Fruit fly (Drosophila melanogaster) whole organism, prepupa: ENCODE data around the gene CG32075.

ENCODE experiments used
- CG11294 ChIP-seq: fragments of 200-800 bp; sonication (Bioruptor generic); IDR thresholded peaks from 2 replicates; pipeline ENCODE4 v1.3.6; 2022; ENCODE audit warnings: missing biosample characterization, missing genetic modification characterization
- CG11762 ChIP-seq: fragments of 200-800 bp; sonication (Bioruptor generic); optimal IDR thresholded peaks from 3 replicates; lab custom pipeline; 2016; ENCODE audit warnings: missing biosample characterization, missing genetic modification characterization; ENCODE audit not compliant: insufficient read depth
- CG11902 ChIP-seq: fragments of 200-800 bp; sonication (Bioruptor generic); optimal IDR thresholded peaks from 3 replicates; lab custom pipeline; 2016; ENCODE audit warnings: missing biosample characterization, missing genetic modification characterization
- CG15336 ChIP-seq: fragments of 200-800 bp; sonication (Bioruptor generic); IDR thresholded peaks from 2 replicates; pipeline ENCODE4 v1.3.6; 2022; ENCODE audit warnings: missing biosample characterization, missing genetic modification characterization
- CG3032 ChIP-seq: fragments of 200-800 bp; optimal IDR thresholded peaks from 2 replicates; lab custom pipeline; 2019; ENCODE audit warnings: missing biosample characterization, mild to moderate bottlenecking, missing genetic modification characterization, moderate library complexity
- CG31627 ChIP-seq: fragments of 200-800 bp; sonication (Bioruptor generic); optimal IDR thresholded peaks from 3 replicates; lab custom pipeline; 2016; ENCODE audit warnings: missing biosample characterization, missing genetic modification characterization
- CG32006 ChIP-seq: fragments of 200-800 bp; sonication (Bioruptor generic); optimal IDR thresholded peaks from 3 replicates; lab custom pipeline; 2017; ENCODE audit warnings: missing biosample characterization, mild to moderate bottlenecking, missing genetic modification characterization
- CG34406 ChIP-seq: fragments of 200-800 bp; sonication (Bioruptor generic); optimal IDR thresholded peaks from 3 replicates; lab custom pipeline; 2016; ENCODE audit warnings: missing biosample characterization, missing genetic modification characterization
- CG4318 ChIP-seq: fragments of 200-800 bp; sonication (Bioruptor generic); optimal IDR thresholded peaks from 3 replicates; lab custom pipeline; 2017; ENCODE audit warnings: missing biosample characterization, mild to moderate bottlenecking, missing genetic modification characterization
- CG6163 ChIP-seq: fragments of 200-800 bp; sonication (Bioruptor generic); IDR thresholded peaks from 3 replicates; pipeline ENCODE4 v1.3.6; 2022; ENCODE audit warnings: missing biosample characterization, missing genetic modification characterization
- CG6792 ChIP-seq: fragments of 200-800 bp; sonication (Bioruptor generic); optimal IDR thresholded peaks from 3 replicates; lab custom pipeline; 2016; ENCODE audit warnings: missing biosample characterization, missing genetic modification characterization
- CG7368 ChIP-seq: fragments of 200-800 bp; sonication (Bioruptor generic); optimal IDR thresholded peaks from 3 replicates; lab custom pipeline; 2016; ENCODE audit warnings: missing biosample characterization, missing genetic modification characterization
- CG8632 ChIP-seq: fragments of 200-800 bp; sonication (Bioruptor generic); optimal IDR thresholded peaks from 3 replicates; lab custom pipeline; 2016; ENCODE audit warnings: missing biosample characterization, missing genetic modification characterization
- CG9139 ChIP-seq: fragments of 200-800 bp; sonication (Bioruptor generic); optimal IDR thresholded peaks from 3 replicates; lab custom pipeline; 2017; ENCODE audit warnings: missing biosample characterization, mild to moderate bottlenecking, missing genetic modification characterization
- Eip78C ChIP-seq: fragments of 200-800 bp; sonication (Bioruptor generic); peaks from one replicate; lab custom pipeline; 2016; ENCODE audit warnings: missing biosample characterization, missing genetic modification characterization
- Eip93F ChIP-seq: fragments of 200-800 bp; sonication (Bioruptor generic); optimal IDR thresholded peaks from 2 replicates; lab custom pipeline; 2016; ENCODE audit warnings: missing biosample characterization, mild to moderate bottlenecking, missing genetic modification characterization
- Lpt ChIP-seq: fragments of 200-800 bp; sonication (Bioruptor generic); optimal IDR thresholded peaks from 3 replicates; lab custom pipeline; 2016; ENCODE audit warnings: missing biosample characterization, missing genetic modification characterization
- OdsH ChIP-seq: fragments of 200-800 bp; sonication (Bioruptor generic); optimal IDR thresholded peaks from 3 replicates; lab custom pipeline; 2016; ENCODE audit warnings: missing biosample characterization, missing genetic modification characterization
- acj6 ChIP-seq: fragments of 200-800 bp; sonication (Bioruptor generic); optimal IDR thresholded peaks from 3 replicates; lab custom pipeline; 2016; ENCODE audit warnings: missing biosample characterization, missing genetic modification characterization
- eg ChIP-seq: fragments of 200-800 bp; sonication (Bioruptor generic); IDR thresholded peaks from 3 replicates; pipeline ENCODE4 v1.3.6; 2022; ENCODE audit warnings: missing biosample characterization, missing genetic modification characterization
- esn ChIP-seq: fragments of 200-800 bp; sonication (Bioruptor generic); optimal IDR thresholded peaks from 2 replicates; lab custom pipeline; 2016; ENCODE audit warnings: missing biosample characterization, mild to moderate bottlenecking, missing genetic modification characterization, moderate library complexity
- fd85E ChIP-seq: fragments of 200-800 bp; sonication (Bioruptor generic); optimal IDR thresholded peaks from 3 replicates; lab custom pipeline; 2016; ENCODE audit warnings: missing biosample characterization, missing genetic modification characterization
- fkh ChIP-seq: fragments of 200-800 bp; sonication (Bioruptor generic); optimal IDR thresholded peaks from 3 replicates; lab custom pipeline; 2017; ENCODE audit warnings: missing biosample characterization, mild to moderate bottlenecking, missing genetic modification characterization, moderate library complexity
- lz ChIP-seq: fragments of 200-800 bp; sonication (Bioruptor generic); optimal IDR thresholded peaks from 3 replicates; lab custom pipeline; 2016; ENCODE audit warnings: missing biosample characterization, missing genetic modification characterization
- net ChIP-seq: fragments of 200-800 bp; sonication (Bioruptor generic); optimal IDR thresholded peaks from 3 replicates; lab custom pipeline; 2016; ENCODE audit warnings: missing biosample characterization, missing genetic modification characterization
- pdm3 ChIP-seq: fragments of 200-800 bp; sonication (Bioruptor generic); optimal IDR thresholded peaks from 3 replicates; lab custom pipeline; 2016; ENCODE audit warnings: missing biosample characterization, missing genetic modification characterization
- svp ChIP-seq: fragments of 200-800 bp; sonication (Bioruptor generic); peaks from one replicate; lab custom pipeline; 2016; ENCODE audit warnings: missing biosample characterization, missing genetic modification characterization
- vri ChIP-seq: fragments of 200-800 bp; sonication (Bioruptor generic); optimal IDR thresholded peaks from 3 replicates; lab custom pipeline; 2016; ENCODE audit warnings: missing biosample characterization, mild to moderate bottlenecking, missing genetic modification characterization

CG32075 gene

dm6 chr3L:11074043-11074853 is 9.5 kb upstream of the CG32075 start, which contains the start of the genes Pfdn2 and Noc1 (continued):
- no peak for TF ChIP-seq CG32006 (GFP tag; lab: Kevin White, UChicago)
- no peak for TF ChIP-seq net (GFP tag; lab: Kevin White, UChicago)
- TF ChIP-seq Lpt = no peak
- no peak for TF ChIP-seq CG4318 (GFP tag; lab: Kevin White, UChicago)
- TF ChIP-seq svp = no peak
- TF ChIP-seq CG11902 (GFP tag; lab: Kevin White, UChicago) = no peak
- TF ChIP-seq OdsH (GFP tag; lab: Kevin White, UChicago) = no peak
- no peak for TF ChIP-seq CG34406 (GFP tag; lab: Kevin White, UChicago)
- TF ChIP-seq CG3032 (tag; lab: Kevin White, UChicago) = peak; percentile 31

dm6 chr3L:11071057-11071456 is 6.3 kb upstream of the CG32075 start:
- TF ChIP-seq CG4318 (GFP tag; lab: Kevin White, UChicago) = no peak
- no peak for TF ChIP-seq fd85E (GFP tag; lab: Kevin White, UChicago)

- TF ChIP-seq CG7368 (GFP tag; lab: Kevin White, UChicago) (no peak), vri (peak; percentile 99), CG6163 (GFP tag; lab: Robert Waterston, UW) (peak; percentile 39; the same call in 1 of the 3 replicates), pdm3 (GFP tag; lab: Kevin White, UChicago) (no peak), acj6 (no peak)
Measured at dm6 chr3L:11070372-11070854, 5.7 kb upstream of the CG32075 start, which contains the start of gene Mocs1. Gene Mocs1 (plus strand): TSS chr3L:11070526.

DNA sequence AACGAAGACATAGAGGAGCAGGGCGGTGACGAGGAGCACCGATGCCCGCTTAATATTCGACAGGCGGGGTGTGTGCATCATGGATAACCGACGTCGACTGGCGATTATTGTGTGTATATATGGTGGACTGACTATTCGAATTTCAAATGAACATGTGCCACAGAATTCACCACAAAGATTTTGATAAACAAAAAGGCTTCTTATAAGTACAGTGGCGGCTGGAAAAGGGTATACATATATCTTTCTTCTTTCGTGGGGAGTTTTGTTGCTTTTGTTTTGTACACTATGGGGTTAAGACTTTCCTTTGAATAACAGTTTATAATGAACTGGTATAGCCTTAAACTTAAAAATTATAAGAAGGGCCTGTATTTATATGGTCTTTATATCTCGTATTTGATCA is 5.0 kb upstream of the CG32075 start, which contains the start of gene CG6310:
Gene CG6310, minus strand, starts transcription at position 101 of the 400 bp plus-strand sequence.
- TF ChIP-seq acj6 = no peak
- no peak for TF ChIP-seq Lpt
- peak; percentile 0 for TF ChIP-seq esn (GFP tag; lab: Kevin White, UChicago)
- no peak for TF ChIP-seq OdsH (GFP tag; lab: Kevin White, UChicago)
- 0 out of 3 replicates have a peak, but pooled peaks have one; percentile 8 for TF ChIP-seq eg (GFP tag; lab: Robert Waterston, UW)
- no peak for TF ChIP-seq CG31627
- TF ChIP-seq, all 60 proteins: peak for 2

DNA sequence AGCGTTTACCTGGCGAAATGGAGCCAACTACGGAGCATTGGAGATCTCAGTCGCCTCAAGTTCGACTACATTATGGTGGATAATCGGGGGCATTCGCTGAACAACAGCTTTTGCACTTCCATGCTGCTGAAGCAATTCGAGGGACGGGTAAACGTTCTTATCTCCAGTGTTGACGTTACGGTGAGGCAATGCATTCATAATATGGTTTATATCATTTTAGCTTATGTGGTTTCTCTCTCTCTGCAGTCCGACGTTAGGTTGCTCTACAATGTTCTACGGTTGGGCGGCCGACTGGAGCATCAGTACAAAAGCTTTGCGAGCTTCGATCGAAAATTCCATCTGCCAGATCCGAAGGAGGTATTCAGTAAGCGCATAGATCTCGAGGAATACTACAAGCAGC is 1.1 kb upstream of the CG32075 start:
- peak; percentile 10 for TF ChIP-seq fkh (GFP tag; lab: Kevin White, UChicago)
- peak; percentile 16 for TF ChIP-seq Eip78C (GFP tag; lab: Kevin White, UChicago)
- TF ChIP-seq CG8632 (GFP tag; lab: Kevin White, UChicago) = no peak
- TF ChIP-seq net (GFP tag; lab: Kevin White, UChicago) = no peak
- peak; percentile 82 for TF ChIP-seq vri

- no peak for TF ChIP-seq CG15336
- peak; percentile 32 for TF ChIP-seq Eip78C (GFP tag; lab: Kevin White, UChicago)
- TF ChIP-seq fkh (GFP tag; lab: Kevin White, UChicago) = peak; percentile 5
- TF ChIP-seq CG6792 (GFP tag; lab: Kevin White, UChicago) = no peak
- TF ChIP-seq lz (GFP tag; lab: Kevin White, UChicago) = no peak
- no peak for TF ChIP-seq CG11294
- no peak for TF ChIP-seq CG9139 (GFP tag; lab: Kevin White, UChicago)
- no peak for TF ChIP-seq Eip93F (GFP tag; lab: Kevin White, UChicago)
- TF ChIP-seq CG11762 (GFP tag; lab: Kevin White, UChicago) = no peak
Measured at dm6 chr3L:11062441-11062840, 2.3 kb downstream of the CG32075 start, which contains the start of gene CG32069. Gene CG32069 (minus strand): TSS chr3L:11062614.
